Worm (Caenorhabditis elegans): ENCODE measurements around the gene M01H9.5.

M01H9.5 gene

DNA sequence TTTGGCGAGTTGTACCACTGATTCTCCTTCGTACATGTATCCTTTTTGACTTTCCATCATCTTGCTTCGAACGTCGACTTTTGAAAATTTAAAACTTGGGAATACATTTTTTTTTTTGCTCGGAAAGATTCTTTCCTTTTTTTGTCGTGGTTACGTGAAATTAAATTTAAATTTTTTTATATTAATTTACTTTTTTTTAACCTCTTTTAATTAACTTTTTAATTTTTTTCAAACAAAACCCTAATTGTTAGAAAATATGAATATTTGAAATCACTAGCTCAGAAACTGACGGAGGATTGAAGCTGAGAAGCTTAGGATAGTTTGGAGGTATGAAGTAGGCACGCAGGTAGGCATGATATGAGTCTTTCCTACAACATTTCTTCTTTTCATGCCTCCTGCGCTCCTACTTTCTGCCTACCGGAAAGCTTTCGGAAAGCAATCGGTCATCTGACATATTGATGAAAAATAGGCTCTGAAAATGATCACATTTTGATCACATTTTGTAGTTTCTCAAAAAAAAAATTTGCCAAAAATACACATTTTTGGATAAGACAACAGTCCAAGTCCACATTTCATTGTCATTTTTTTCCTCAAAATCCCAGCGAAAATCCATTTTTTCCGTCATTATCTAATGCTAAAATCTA lies 30.7 kb upstream of the M01H9.5 start, which contains the start of the genes R08C7.8 and R08C7.4:
TSS of gene R08C7.8 (minus strand) at position 101 of the 644 bp plus-strand sequence.
TSS of gene R08C7.4 (plus strand) at position 594 of the 644 bp plus-strand sequence.
- TF ChIP-seq hlh-30 (tag; optimal IDR thresholded peaks at IDR 0.05; ENCODE audit: insufficient read depth) (no peak), pha-4 (tag; optimal IDR thresholded peaks at IDR 0.05) (no peak), sdc-2 (tag; optimal IDR thresholded peaks at IDR 0.05) (no peak), ceh-6 (GFP tag; optimal IDR thresholded peaks at IDR 0.05) (no peak)

DNA sequence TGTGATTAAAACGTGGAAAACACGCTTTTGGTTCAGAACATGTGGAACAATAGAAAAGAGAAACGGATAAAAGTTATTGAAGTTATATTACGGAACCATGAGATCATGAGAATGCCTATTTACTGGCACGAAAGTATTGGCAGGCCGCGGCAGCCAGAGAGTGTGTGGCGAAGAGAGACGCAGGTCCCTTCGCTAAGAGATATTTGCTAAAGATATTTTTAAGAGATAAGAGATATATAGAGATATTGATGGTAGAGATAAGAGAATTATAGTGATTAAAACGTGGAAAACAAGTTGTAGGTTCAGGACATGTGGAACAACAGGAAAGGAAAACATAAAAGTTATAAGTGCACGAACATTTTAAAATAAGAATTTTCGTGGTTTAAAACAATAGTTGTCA lies 27.5 kb upstream of the M01H9.5 start:
- no peak for TF ChIP-seq ztf-16 (tag; optimal IDR thresholded peaks at IDR 0.05)
- TF ChIP-seq T23F11.4 (GFP tag; optimal IDR thresholded peaks at IDR 0.05) = no peak
- TF ChIP-seq ceh-9 (tag; optimal IDR thresholded peaks at IDR 0.05) = no peak
- TF ChIP-seq eyg-1 (tag; optimal IDR thresholded peaks at IDR 0.05) = no peak
- TF ChIP-seq elt-2 (tag; optimal IDR thresholded peaks at IDR 0.05) = no peak

DNA sequence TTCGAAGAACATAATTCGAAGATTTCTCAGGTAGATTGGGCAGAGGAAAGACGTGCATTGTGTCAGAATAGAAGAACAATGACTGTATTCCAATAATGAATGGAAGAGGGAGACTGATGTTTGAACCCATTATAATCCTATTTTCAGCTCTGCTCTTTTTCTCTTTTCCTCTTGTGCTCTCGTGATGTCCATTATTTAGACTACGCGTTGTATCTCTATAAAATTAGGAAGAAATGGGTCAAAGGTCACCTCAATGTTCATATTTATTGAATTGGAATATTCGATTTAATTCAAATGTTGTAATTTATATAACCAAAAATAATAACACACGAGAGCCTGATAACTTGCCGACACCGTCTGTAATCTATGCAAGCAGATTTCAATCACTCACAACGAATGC lies 26.1 kb upstream of the M01H9.5 start, which contains the start of gene fbxb-74:
TSS of gene fbxb-74 (minus strand) at position 101 of the 400 bp plus-strand sequence.
- TF ChIP-seq ceh-18 (tag; optimal IDR thresholded peaks at IDR 0.05) = no peak
- no peak for TF ChIP-seq ama-1 (optimal IDR thresholded peaks at IDR 0.05)
- no peak for TF ChIP-seq eyg-1 (tag; optimal IDR thresholded peaks at IDR 0.05)
- no peak for TF ChIP-seq elt-2 (tag; optimal IDR thresholded peaks at IDR 0.05)
- TF ChIP-seq nfya-1 (tag; optimal IDR thresholded peaks at IDR 0.05) = no peak
- no peak for TF ChIP-seq pha-4 (tag; optimal IDR thresholded peaks at IDR 0.05)
- TF ChIP-seq ceh-2 (tag; optimal IDR thresholded peaks at IDR 0.05) = no peak

DNA sequence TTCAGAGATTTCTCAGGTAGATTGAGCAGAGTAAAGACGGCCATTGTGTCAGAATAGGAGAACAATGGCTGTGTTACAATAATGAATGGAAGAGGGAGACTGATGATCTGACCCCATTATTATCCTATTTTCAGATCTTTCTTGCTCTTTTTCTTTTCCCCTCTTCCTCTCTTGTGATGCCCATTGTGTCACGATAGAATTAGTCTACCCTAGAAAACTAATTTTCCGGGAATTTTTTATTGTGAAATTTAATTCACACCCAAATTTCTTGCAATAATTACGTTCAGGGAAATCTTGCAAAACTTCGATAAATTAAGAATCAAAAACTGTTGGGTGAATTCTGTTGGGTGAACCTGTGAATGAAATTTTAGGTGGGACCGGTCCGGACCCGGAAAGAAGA lies 24.2 kb upstream of the M01H9.5 start, which contains the start of gene fbxb-75:
TSS of gene fbxb-75 (minus strand) at position 101 of the 400 bp plus-strand sequence.
- no peak for TF ChIP-seq hlh-15 (tag; optimal IDR thresholded peaks at IDR 0.05)
- TF ChIP-seq rnt-1 (tag; optimal IDR thresholded peaks at IDR 0.05) = no peak
- TF ChIP-seq unc-55 (GFP tag; optimal IDR thresholded peaks at IDR 0.05) = no peak
- TF ChIP-seq ceh-2 (tag; optimal IDR thresholded peaks at IDR 0.05) = no peak
- no peak for TF ChIP-seq ceh-30 (tag; optimal IDR thresholded peaks at IDR 0.05)
- TF ChIP-seq ceh-6 (GFP tag; optimal IDR thresholded peaks at IDR 0.05) = no peak
- TF ChIP-seq ceh-24 (tag; optimal IDR thresholded peaks at IDR 0.05) = no peak
- no peak for TF ChIP-seq hlh-8 (tag; optimal IDR thresholded peaks at IDR 0.05)
- TF ChIP-seq K02D7.2 (tag; optimal IDR thresholded peaks at IDR 0.05) = no peak
- TF ChIP-seq unc-86 (tag; optimal IDR thresholded peaks at IDR 0.05) = no peak
- TF ChIP-seq ceh-19 (GFP tag; optimal IDR thresholded peaks at IDR 0.05) = no peak
- TF ChIP-seq C08G9.2 (tag; optimal IDR thresholded peaks at IDR 0.05) = no peak
- TF ChIP-seq ceh-14 (tag; optimal IDR thresholded peaks at IDR 0.05) = no peak
- TF ChIP-seq che-1 (tag; optimal IDR thresholded peaks at IDR 0.05) = no peak
- no peak for TF ChIP-seq fkh-6 (tag; optimal IDR thresholded peaks at IDR 0.05)
- no peak for TF ChIP-seq unc-3 (GFP tag; conservative IDR thresholded peaks at IDR 0.05)
- TF ChIP-seq unc-3 (tag; optimal IDR thresholded peaks at IDR 0.05) = no peak
- no peak for TF ChIP-seq hlh-6 (tag; optimal IDR thresholded peaks at IDR 0.05)
- no peak for TF ChIP-seq pqm-1 (tag; optimal IDR thresholded peaks at IDR 0.05)

DNA sequence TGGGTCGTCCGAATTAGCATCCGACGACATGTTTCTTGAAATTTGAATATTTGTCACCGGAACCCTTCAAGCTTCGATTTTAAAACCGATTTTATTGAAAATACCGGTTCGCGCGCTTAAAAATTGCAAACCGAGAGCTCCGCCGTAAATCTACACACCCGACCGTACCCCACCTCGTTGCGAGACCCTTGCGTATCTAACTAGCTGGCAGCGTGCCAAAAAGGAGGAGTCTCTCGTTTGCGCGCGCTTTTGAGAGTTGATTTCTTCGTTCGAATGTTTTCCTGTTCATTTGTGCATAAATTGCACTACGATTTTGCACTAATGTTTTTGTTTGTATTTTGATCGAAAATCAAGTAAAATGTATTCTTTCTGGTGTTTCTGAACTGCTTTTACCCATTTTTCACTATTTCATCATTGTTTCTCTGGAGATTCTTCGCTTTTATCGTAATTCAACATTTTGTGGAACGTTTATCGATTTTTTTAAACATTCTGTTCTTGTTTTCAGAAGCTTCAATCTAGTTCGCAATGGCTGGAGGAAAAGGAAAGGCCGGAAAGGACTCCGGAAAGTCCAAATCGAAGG lies 19.5 kb upstream of the M01H9.5 start, which contains the start of the genes wapl-1 and htz-1:
TSS of gene wapl-1 (minus strand) at position 30 of the 580 bp plus-strand sequence.
TSS of gene htz-1 (plus strand) at position 506 of the 580 bp plus-strand sequence.
- TF ChIP-seq unc-42 (tag; optimal IDR thresholded peaks at IDR 0.05) (peak; percentile 64), hlh-8 (tag; optimal IDR thresholded peaks at IDR 0.05) (peak; percentile 10), dve-1 (tag; optimal IDR thresholded peaks at IDR 0.05) (peak; percentile 73), dmd-4 (tag; optimal IDR thresholded peaks at IDR 0.05; ENCODE audit: borderline replicate concordance) (no peak), nhr-232 (tag; optimal IDR thresholded peaks at IDR 0.05) (no peak), pqm-1 (tag; optimal IDR thresholded peaks at IDR 0.05) (no peak), hlh-13 (GFP tag; optimal IDR thresholded peaks at IDR 0.05) (no peak), ceh-2 (tag; optimal IDR thresholded peaks at IDR 0.05) (no peak), sox-2 (GFP tag; IDR thresholded peaks at IDR 0.05) (no peak), ets-4 (tag; optimal IDR thresholded peaks at IDR 0.05) (no peak), ceh-48 (tag; optimal IDR thresholded peaks at IDR 0.05) (peak; percentile 7), hlh-6 (tag; optimal IDR thresholded peaks at IDR 0.05) (no peak), unc-86 (tag; optimal IDR thresholded peaks at IDR 0.05) (peak; percentile 9), fkh-6 (tag; optimal IDR thresholded peaks at IDR 0.05) (no peak), K02D7.2 (tag; optimal IDR thresholded peaks at IDR 0.05) (no peak), mec-3 (tag; optimal IDR thresholded peaks at IDR 0.05; ENCODE audit: borderline replicate concordance) (no peak), hlh-30 (tag; optimal IDR thresholded peaks at IDR 0.05; ENCODE audit: insufficient read depth) (no peak), Y22D7AL.16 (tag; optimal IDR thresholded peaks at IDR 0.05) (no peak), sox-4 (tag; optimal IDR thresholded peaks at IDR 0.05) (no peak), pros-1 (tag; optimal IDR thresholded peaks at IDR 0.05) (no peak), ceh-30 (tag; optimal IDR thresholded peaks at IDR 0.05) (no peak), rnt-1 (tag; optimal IDR thresholded peaks at IDR 0.05) (peak; percentile 69), pha-4 (tag; optimal IDR thresholded peaks at IDR 0.05) (no peak)

Measured in whole organism, late embryonic.